Fruit fly (Drosophila melanogaster): ENCODE data around the gene RtGEF.

Gene RtGEF

dm6 chr2L:20349671-20350539 lies at the start of gene RtGEF, which contains the start of gene La (continued):
- 0 out of 2 replicates have a peak, but pooled peaks have one; percentile 10 for TF ChIP-seq onecut (GFP tag; IDR thresholded peaks at IDR 0.05)
- TF ChIP-seq kni (GFP tag; optimal IDR thresholded peaks at IDR 0.05): peak; percentile 51
- TF ChIP-seq nom (GFP tag; optimal IDR thresholded peaks at IDR 0.05): no peak
- TF ChIP-seq klu (GFP tag; IDR thresholded peaks at IDR 0.05): no peak
- TF ChIP-seq CG10274 (GFP tag; optimal IDR thresholded peaks at IDR 0.05): no peak
- peak; percentile 10; the same call in 1 of the 3 replicates for TF ChIP-seq Aef1 (GFP tag; IDR thresholded peaks at IDR 0.05)
- TF ChIP-seq CG15479 (GFP tag; optimal IDR thresholded peaks at IDR 0.05): no peak
- TF ChIP-seq Fer1 (GFP tag; optimal IDR thresholded peaks at IDR 0.05): peak; percentile 27
- TF ChIP-seq NFAT (GFP tag; IDR thresholded peaks at IDR 0.05): peak; percentile 77
- TF ChIP-seq vfl (GFP tag; optimal IDR thresholded peaks at IDR 0.05): peak; percentile 47
- peak; percentile 52 for TF ChIP-seq CG33213 (GFP tag; optimal IDR thresholded peaks at IDR 0.05)
- TF ChIP-seq Atf3 (GFP tag; optimal IDR thresholded peaks at IDR 0.05): peak; percentile 16
- no peak for TF ChIP-seq CG14965 (GFP tag; optimal IDR thresholded peaks at IDR 0.05; ENCODE audit: borderline replicate concordance)
- TF ChIP-seq Nf-YC (tag; optimal IDR thresholded peaks at IDR 0.05): peak; percentile 47
- peak; percentile 90 for TF ChIP-seq nerfin-2 (GFP tag; IDR thresholded peaks at IDR 0.05; ENCODE audit: partially characterized antibody)
- TF ChIP-seq CG2875 (GFP tag; optimal IDR thresholded peaks at IDR 0.05): no peak
- peak; percentile 76 for TF ChIP-seq unc-4 (GFP tag; IDR thresholded peaks at IDR 0.05; ENCODE audit: partially characterized antibody)
- no peak for TF ChIP-seq jigr1 (GFP tag; IDR thresholded peaks at IDR 0.05)
- peak; percentile 51 for TF ChIP-seq CG9609 (GFP tag; optimal IDR thresholded peaks at IDR 0.05)
- no peak for TF ChIP-seq CG8281 (tag; optimal IDR thresholded peaks at IDR 0.05)
- peak; percentile 48 for TF ChIP-seq Sox100B (GFP tag; optimal IDR thresholded peaks at IDR 0.05)
- TF ChIP-seq CG7963 (GFP tag; IDR thresholded peaks at IDR 0.05; ENCODE audit: partially characterized antibody): peak; percentile 93
- 0 out of 2 replicates have a peak, but pooled peaks have one; percentile 45 for TF ChIP-seq CG9215 (GFP tag; IDR thresholded peaks at IDR 0.05)
- peak; percentile 22 for TF ChIP-seq ems (GFP tag; optimal IDR thresholded peaks at IDR 0.05)
- TF ChIP-seq Hmr (GFP tag; optimal IDR thresholded peaks at IDR 0.05): peak; percentile 41
- TF ChIP-seq PHDP (tag; optimal IDR thresholded peaks at IDR 0.05): peak; percentile 4
- TF ChIP-seq fd64A (GFP tag; optimal IDR thresholded peaks at IDR 0.05): no peak
- TF ChIP-seq chinmo (GFP tag; IDR thresholded peaks at IDR 0.05; ENCODE audit: partially characterized antibody): peak; percentile 98
- no peak for TF ChIP-seq CG5245 (GFP tag; optimal IDR thresholded peaks at IDR 0.05)
- no peak for TF ChIP-seq luna (GFP tag; optimal IDR thresholded peaks at IDR 0.05)
- TF ChIP-seq sob (GFP tag; IDR thresholded peaks at IDR 0.05): peak; percentile 27; the same call in 1 of the 2 replicates
- TF ChIP-seq mam (GFP tag; optimal IDR thresholded peaks at IDR 0.05): peak; percentile 72
- TF ChIP-seq ftz-f1 (GFP tag; optimal IDR thresholded peaks at IDR 0.05): peak; percentile 23
- no peak for TF ChIP-seq CG12104 (GFP tag; optimal IDR thresholded peaks at IDR 0.05)
- TF ChIP-seq E2f1 (GFP tag; IDR thresholded peaks at IDR 0.05): no peak
- TF ChIP-seq CG1529 (GFP tag; optimal IDR thresholded peaks at IDR 0.05): no peak
- TF ChIP-seq CG10654 (GFP tag; optimal IDR thresholded peaks at IDR 0.05): peak; percentile 7
- TF ChIP-seq dmrt11E (tag; optimal IDR thresholded peaks at IDR 0.05): peak; percentile 38
- TF ChIP-seq pros (GFP tag; optimal IDR thresholded peaks at IDR 0.05): no peak
- peak; percentile 46 for TF ChIP-seq eyg (GFP tag; optimal IDR thresholded peaks at IDR 0.05)
- peak; percentile 59 for TF ChIP-seq CG9437 (GFP tag; optimal IDR thresholded peaks at IDR 0.05)
- TF ChIP-seq Xrp1 (GFP tag; IDR thresholded peaks at IDR 0.05): 0 out of 2 replicates have a peak, but pooled peaks have one; percentile 26
- no peak for TF ChIP-seq slp2 (GFP tag; optimal IDR thresholded peaks at IDR 0.05)
- TF ChIP-seq CG6683 (GFP tag; optimal IDR thresholded peaks at IDR 0.05): no peak
- TF ChIP-seq GATAe (GFP tag; conservative IDR thresholded peaks at IDR 0.05): no peak
- TF ChIP-seq peb (GFP tag; IDR thresholded peaks at IDR 0.05): 0 out of 2 replicates have a peak, but pooled peaks have one; percentile 14
- no peak for TF ChIP-seq Nf-YB (GFP tag; optimal IDR thresholded peaks at IDR 0.05)
- TF ChIP-seq Ssrp (tag; optimal IDR thresholded peaks at IDR 0.05): peak; percentile 10
